Worm (Caenorhabditis elegans) whole organism, midembryonic: ENCODE data around the gene C49F8.15.

Source experiments
- T22C8.4 ChIP-seq: fragments of 200-800 bp; sonication (Bioruptor generic); IDR thresholded peaks from 2 replicates; pipeline ENCODE4 v1.3.6; 2022; ENCODE audit warnings: missing genetic modification characterization, missing compliant biosample characterization
- cog-1 ChIP-seq: sonication (generic microtip); optimal IDR thresholded peaks from 2 replicates; lab custom pipeline; 2016; ENCODE audit warnings: missing genetic modification characterization, missing compliant biosample characterization
- flt-1 ChIP-seq: fragments of 200-800 bp; sonication (Bioruptor generic); IDR thresholded peaks from 2 replicates; pipeline ENCODE4 v1.3.6; 2022; ENCODE audit warnings: missing genetic modification characterization, missing compliant biosample characterization
- klf-2 ChIP-seq: fragments of 200-800 bp; sonication (Bioruptor generic); conservative IDR thresholded peaks from 2 replicates; pipeline ENCODE4 v1.3.6; 2022; ENCODE audit warnings: missing genetic modification reagents, missing genetic modification characterization, missing compliant biosample characterization
- med-1 ChIP-seq: sonication (generic microtip); optimal IDR thresholded peaks from 2 replicates; lab custom pipeline; 2017; ENCODE audit warnings: missing genetic modification characterization, mild to moderate bottlenecking, missing compliant biosample characterization, antibody characterized with exemption, missing genetic modification reagents; ENCODE audit not compliant: insufficient read depth
- ref-1 ChIP-seq: fragments of 200-800 bp; sonication (Bioruptor generic); conservative IDR thresholded peaks from 2 replicates; pipeline ENCODE4 v1.3.6; 2022; ENCODE audit warnings: missing genetic modification reagents, missing genetic modification characterization, missing compliant biosample characterization
- tab-1 ChIP-seq: fragments of 200-800 bp; sonication (Bioruptor generic); IDR thresholded peaks from 2 replicates; pipeline ENCODE4 v1.3.6; 2022; ENCODE audit warnings: missing genetic modification characterization, missing compliant biosample characterization
- ztf-23 ChIP-seq: fragments of 200-800 bp; sonication (Bioruptor generic); IDR thresholded peaks from 2 replicates; pipeline ENCODE4 v1.3.6; 2022; ENCODE audit warnings: missing genetic modification reagents, missing genetic modification characterization, missing compliant biosample characterization
- ztf-29 ChIP-seq: fragments of 200-800 bp; sonication (Bioruptor generic); IDR thresholded peaks from 2 replicates; pipeline ENCODE4 v1.3.6; 2022; ENCODE audit warnings: missing genetic modification reagents, missing genetic modification characterization, missing compliant biosample characterization

The C49F8.15 gene

DNA sequence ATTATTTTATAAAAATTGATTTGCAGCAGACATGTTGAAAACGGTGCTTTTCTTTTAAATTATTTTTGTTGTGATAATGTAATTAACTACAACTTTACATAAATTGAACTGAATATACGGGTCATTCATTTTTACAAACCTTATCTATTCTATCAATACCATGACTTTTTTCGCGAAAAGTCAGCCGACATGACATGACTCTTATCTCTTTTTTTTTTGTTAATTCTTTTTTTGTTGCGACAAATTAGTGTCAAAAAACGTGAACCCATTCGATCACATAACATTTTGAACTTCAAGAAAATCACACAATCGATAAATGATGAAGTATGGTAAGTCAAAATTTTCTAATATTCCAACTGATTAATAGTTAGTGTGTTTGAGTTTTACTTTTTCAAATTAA lies 34.4 kb downstream of the C49F8.15 start, which contains the start of gene sir-2.2:
Gene sir-2.2, plus strand, starts transcription at position 34 of the 400 bp plus-strand sequence.
- TF ChIP-seq T22C8.4 (GFP tag; lab: Robert Waterston, UW) (no peak), tab-1 (GFP tag; lab: Robert Waterston, UW) (no peak), flt-1 (GFP tag; lab: Robert Waterston, UW) (no peak), cog-1 (no peak), med-1 (GFP tag; lab: Kevin White, UChicago) (no peak), ref-1 (GFP tag; lab: Robert Waterston, UW) (no peak), klf-2 (GFP tag; lab: Robert Waterston, UW) (no peak), ztf-23 (GFP tag; lab: Robert Waterston, UW) (no peak), ztf-29 (GFP tag; lab: Robert Waterston, UW) (no peak)

DNA sequence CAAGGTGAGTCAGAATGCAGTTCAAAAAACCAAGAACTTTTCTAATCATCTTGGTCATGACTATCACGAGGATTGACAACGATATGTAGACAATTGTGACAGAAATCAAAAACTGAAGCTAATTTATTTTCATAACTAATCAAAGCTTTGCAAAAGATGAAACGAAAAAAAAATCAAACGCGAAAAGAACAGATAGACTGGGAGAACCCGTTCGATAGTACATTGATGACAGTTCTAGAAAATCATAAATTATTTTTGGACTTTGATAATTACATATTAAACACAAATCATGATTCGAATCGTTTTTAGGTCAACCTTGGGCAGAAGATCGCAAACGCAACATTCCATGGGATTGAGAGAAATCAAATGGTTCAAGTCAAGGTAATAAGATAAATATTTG lies 37.3 kb downstream of the C49F8.15 start:
- no peak for TF ChIP-seq klf-2 (GFP tag; lab: Robert Waterston, UW)
- TF ChIP-seq ztf-23 (GFP tag; lab: Robert Waterston, UW), result no peak
- no peak for TF ChIP-seq T22C8.4 (GFP tag; lab: Robert Waterston, UW)
- TF ChIP-seq ref-1 (GFP tag; lab: Robert Waterston, UW), result no peak
- TF ChIP-seq tab-1 (GFP tag; lab: Robert Waterston, UW), result no peak
- no peak for TF ChIP-seq flt-1 (GFP tag; lab: Robert Waterston, UW)
- no peak for TF ChIP-seq cog-1
- TF ChIP-seq med-1 (GFP tag; lab: Kevin White, UChicago), result no peak
- TF ChIP-seq ztf-29 (GFP tag; lab: Robert Waterston, UW), result no peak

DNA sequence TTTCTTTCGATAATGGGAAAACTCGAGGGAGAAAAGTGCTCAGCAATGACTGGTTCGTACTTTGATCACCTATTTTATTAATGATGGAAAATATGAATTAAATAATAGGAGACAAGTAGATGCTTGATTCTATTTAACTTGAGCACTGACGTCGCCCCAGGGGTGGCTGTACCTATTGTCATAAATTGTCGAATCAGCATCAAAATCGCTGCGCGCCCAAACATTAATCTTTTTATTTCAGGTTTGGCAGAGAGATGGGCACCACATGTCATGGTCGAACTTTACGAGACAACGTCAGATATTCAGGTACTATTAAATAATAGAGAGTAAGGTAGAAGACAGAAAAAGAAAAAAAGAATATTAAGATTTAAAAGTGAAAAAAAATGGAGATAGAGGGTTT lies 38.1 kb downstream of the C49F8.15 start:
- TF ChIP-seq flt-1 (GFP tag; lab: Robert Waterston, UW), result no peak
- no peak for TF ChIP-seq tab-1 (GFP tag; lab: Robert Waterston, UW)
- no peak for TF ChIP-seq med-1 (GFP tag; lab: Kevin White, UChicago)
- no peak for TF ChIP-seq T22C8.4 (GFP tag; lab: Robert Waterston, UW)
- TF ChIP-seq klf-2 (GFP tag; lab: Robert Waterston, UW), result no peak
- TF ChIP-seq ztf-29 (GFP tag; lab: Robert Waterston, UW), result no peak
- no peak for TF ChIP-seq ref-1 (GFP tag; lab: Robert Waterston, UW)
- TF ChIP-seq cog-1, result no peak
- no peak for TF ChIP-seq ztf-23 (GFP tag; lab: Robert Waterston, UW)

DNA sequence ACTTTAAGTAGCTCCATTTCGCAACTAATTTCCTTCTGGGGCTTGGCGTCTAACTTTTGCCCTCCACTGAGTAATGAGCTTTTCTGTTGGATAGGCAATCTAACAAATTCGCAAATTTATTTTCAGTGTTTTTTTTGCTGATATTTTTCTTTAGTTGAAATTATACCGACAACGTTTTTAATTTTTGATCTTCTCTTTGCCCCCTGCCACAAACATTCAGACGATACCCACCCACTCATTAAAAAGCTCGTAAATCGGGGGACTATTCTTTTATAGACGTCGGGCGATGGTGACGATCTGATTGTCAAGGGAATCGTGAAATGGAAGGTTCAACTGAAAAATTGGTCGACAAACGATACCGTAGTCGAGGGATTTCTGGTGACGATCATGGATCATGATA lies 38.7 kb downstream of the C49F8.15 start:
- TF ChIP-seq flt-1 (GFP tag; lab: Robert Waterston, UW) (no peak), ztf-29 (GFP tag; lab: Robert Waterston, UW) (no peak), tab-1 (GFP tag; lab: Robert Waterston, UW) (no peak), cog-1 (no peak), ref-1 (GFP tag; lab: Robert Waterston, UW) (no peak)

DNA sequence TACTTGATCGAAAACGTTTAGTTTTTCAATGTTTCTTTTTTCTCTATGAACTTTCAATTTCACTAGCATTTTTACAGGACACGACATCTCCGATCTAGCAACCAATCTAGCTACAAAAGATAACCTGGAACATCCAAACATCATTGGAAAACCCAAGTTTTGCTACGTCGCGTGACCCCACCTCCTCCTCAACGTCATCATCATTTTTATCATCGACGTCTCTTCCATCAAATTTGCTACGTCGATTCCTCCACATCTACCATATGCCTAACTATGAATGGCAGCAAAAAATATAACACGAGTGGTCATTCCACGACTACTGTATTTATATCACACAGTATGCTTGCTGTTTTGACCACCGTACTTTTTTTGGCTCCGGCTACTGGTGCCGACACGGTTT lies 39.5 kb downstream of the C49F8.15 start, which contains the start of gene F46G10.2:
Gene F46G10.2, plus strand, starts transcription at position 78 of the 400 bp plus-strand sequence.
- TF ChIP-seq T22C8.4 (GFP tag; lab: Robert Waterston, UW) (no peak), klf-2 (GFP tag; lab: Robert Waterston, UW) (no peak), cog-1 (no peak), flt-1 (GFP tag; lab: Robert Waterston, UW) (no peak), ztf-29 (GFP tag; lab: Robert Waterston, UW) (no peak), ztf-23 (GFP tag; lab: Robert Waterston, UW) (no peak), med-1 (GFP tag; lab: Kevin White, UChicago) (no peak), ref-1 (GFP tag; lab: Robert Waterston, UW) (no peak), tab-1 (GFP tag; lab: Robert Waterston, UW) (no peak)

DNA sequence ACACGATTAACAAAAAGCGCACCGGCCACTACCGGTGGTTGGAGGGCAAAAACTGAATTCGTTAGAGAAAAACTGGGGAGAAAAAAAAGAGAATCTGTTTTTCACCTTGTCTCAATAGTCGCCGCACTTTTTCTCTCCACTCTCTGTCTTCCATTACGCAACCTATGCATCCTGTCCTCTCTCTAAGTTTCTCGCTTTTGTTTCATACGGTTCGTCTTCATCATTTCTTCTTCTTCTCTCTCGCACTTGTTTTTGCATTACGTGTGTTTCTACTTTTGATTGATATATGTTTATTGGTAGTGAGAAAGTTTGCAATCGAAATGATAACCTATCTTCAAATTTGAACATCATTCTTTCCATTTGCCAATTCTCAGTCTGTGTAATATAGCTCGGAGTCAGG lies 41.8 kb downstream of the C49F8.15 start:
- no peak for TF ChIP-seq cog-1
- TF ChIP-seq T22C8.4 (GFP tag; lab: Robert Waterston, UW), result no peak
- TF ChIP-seq ztf-23 (GFP tag; lab: Robert Waterston, UW), result no peak
- no peak for TF ChIP-seq tab-1 (GFP tag; lab: Robert Waterston, UW)
- TF ChIP-seq ref-1 (GFP tag; lab: Robert Waterston, UW), result no peak
- no peak for TF ChIP-seq flt-1 (GFP tag; lab: Robert Waterston, UW)
- no peak for TF ChIP-seq med-1 (GFP tag; lab: Kevin White, UChicago)

DNA sequence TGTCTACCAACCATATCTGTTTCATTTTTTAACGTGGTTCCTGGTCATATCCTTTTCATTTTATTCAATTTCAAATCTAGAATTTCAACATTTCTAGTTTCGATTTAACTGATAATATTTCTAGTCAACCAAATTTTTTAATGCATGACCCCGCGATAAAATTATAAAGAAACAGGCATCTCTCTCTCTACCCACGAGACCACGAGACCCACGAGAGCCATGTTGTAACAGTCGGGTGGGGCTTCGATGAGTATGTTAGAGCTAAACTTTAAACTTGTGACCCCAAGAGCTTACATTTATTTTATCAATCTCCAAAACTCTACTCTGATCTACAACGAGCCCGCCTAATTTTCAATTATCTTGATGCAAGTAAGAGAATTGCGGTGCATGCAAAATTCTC lies 44.1 kb downstream of the C49F8.15 start:
- TF ChIP-seq ztf-29 (GFP tag; lab: Robert Waterston, UW) (no peak), flt-1 (GFP tag; lab: Robert Waterston, UW) (no peak), med-1 (GFP tag; lab: Kevin White, UChicago) (no peak), klf-2 (GFP tag; lab: Robert Waterston, UW) (no peak), ztf-23 (GFP tag; lab: Robert Waterston, UW) (no peak), ref-1 (GFP tag; lab: Robert Waterston, UW) (no peak), T22C8.4 (GFP tag; lab: Robert Waterston, UW) (no peak), tab-1 (GFP tag; lab: Robert Waterston, UW) (no peak), cog-1 (no peak)

DNA sequence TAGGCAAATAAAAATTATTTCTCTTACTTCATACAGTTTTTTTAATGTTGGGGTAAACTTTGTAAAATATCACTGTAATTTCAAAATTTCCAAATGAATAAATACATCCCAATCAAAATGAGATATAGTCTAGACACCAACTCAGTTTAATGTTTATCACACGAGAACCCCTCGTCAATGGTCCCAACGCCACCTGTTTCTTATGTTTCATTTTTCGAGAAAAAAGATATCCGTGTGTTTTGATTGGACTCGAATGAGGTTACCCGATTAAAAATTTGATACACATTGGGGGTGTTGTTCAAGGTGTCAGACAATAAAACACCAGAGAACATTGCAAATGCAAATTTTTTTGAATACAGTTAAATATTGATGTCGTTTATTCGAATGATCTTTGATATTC lies 44.9 kb downstream of the C49F8.15 start:
- TF ChIP-seq ztf-29 (GFP tag; lab: Robert Waterston, UW), result no peak
- TF ChIP-seq med-1 (GFP tag; lab: Kevin White, UChicago), result no peak
- no peak for TF ChIP-seq flt-1 (GFP tag; lab: Robert Waterston, UW)
- no peak for TF ChIP-seq cog-1
- TF ChIP-seq tab-1 (GFP tag; lab: Robert Waterston, UW), result no peak
- no peak for TF ChIP-seq ref-1 (GFP tag; lab: Robert Waterston, UW)
- no peak for TF ChIP-seq T22C8.4 (GFP tag; lab: Robert Waterston, UW)
- TF ChIP-seq klf-2 (GFP tag; lab: Robert Waterston, UW), result no peak
- no peak for TF ChIP-seq ztf-23 (GFP tag; lab: Robert Waterston, UW)

DNA sequence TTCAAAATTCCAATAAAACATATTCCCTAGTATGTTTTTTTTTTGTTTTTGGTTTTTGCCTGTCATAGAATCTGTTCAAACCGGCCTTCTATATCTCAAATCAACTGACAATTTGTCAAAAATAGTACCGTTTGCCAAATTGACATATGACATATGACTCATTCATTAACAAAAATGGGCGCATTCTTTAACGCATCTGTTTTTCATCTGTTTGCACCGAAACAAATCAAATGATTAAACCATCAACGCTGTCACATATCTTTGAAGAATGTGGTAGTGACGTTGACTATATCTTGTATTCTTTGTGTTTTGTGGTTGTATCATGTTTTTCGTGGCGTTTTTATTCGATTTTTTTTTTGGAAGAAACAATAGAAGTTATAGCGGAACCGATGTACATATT lies 47.3 kb downstream of the C49F8.15 start:
- TF ChIP-seq cog-1 (no peak), med-1 (GFP tag; lab: Kevin White, UChicago) (no peak), klf-2 (GFP tag; lab: Robert Waterston, UW) (no peak), ref-1 (GFP tag; lab: Robert Waterston, UW) (no peak), T22C8.4 (GFP tag; lab: Robert Waterston, UW) (no peak), ztf-23 (GFP tag; lab: Robert Waterston, UW) (no peak), flt-1 (GFP tag; lab: Robert Waterston, UW) (no peak), ztf-29 (GFP tag; lab: Robert Waterston, UW) (no peak), tab-1 (GFP tag; lab: Robert Waterston, UW) (no peak)
